Fruit fly (Drosophila melanogaster) whole organism, embryonic: ENCODE measurements around the gene wam.
A peak's percentile ranks its signal among the peaks of the same experiment; 100 is the strongest.

Experiments
- Adf1 ChIP-seq: fragments of 200-800 bp; sonication (Bioruptor generic); IDR thresholded peaks from 2 replicates; pipeline ENCODE4 v1.3.6; 2022; ENCODE audit warnings: missing biosample characterization, missing genetic modification characterization
- Awh ChIP-seq: fragments of 200-800 bp; sonication (Bioruptor generic); IDR thresholded peaks from 2 replicates; pipeline ENCODE4, ENCODE4 v1.3.6; 2022; ENCODE audit warnings: missing biosample characterization, missing genetic modification characterization
- CG11696 ChIP-seq: fragments of 200-800 bp; sonication (Bioruptor generic); IDR thresholded peaks from 2 replicates; pipeline ENCODE4 v1.3.6; 2022; ENCODE audit warnings: missing biosample characterization, missing genetic modification characterization
- CG12236 ChIP-seq: fragments of 200-800 bp; sonication (Bioruptor generic); optimal IDR thresholded peaks from 2 replicates; lab custom pipeline; 2016; ENCODE audit warnings: missing biosample characterization, missing genetic modification characterization
- CG12659 ChIP-seq: fragments of 200-800 bp; sonication (Bioruptor generic); optimal IDR thresholded peaks from 3 replicates; lab custom pipeline; 2017; ENCODE audit warnings: mild to moderate bottlenecking, missing biosample characterization, missing genetic modification reagents, missing genetic modification characterization
- CG14710 ChIP-seq: fragments of 200-800 bp; sonication (Bioruptor generic); optimal IDR thresholded peaks from 3 replicates; lab custom pipeline; 2019; ENCODE audit warnings: missing biosample characterization, mild to moderate bottlenecking, missing genetic modification characterization, moderate library complexity
- CG15479 ChIP-seq: fragments of 200-800 bp; sonication (Bioruptor generic); optimal IDR thresholded peaks from 3 replicates; lab custom pipeline; 2019; ENCODE audit warnings: missing biosample characterization, mild to moderate bottlenecking, missing genetic modification characterization, moderate library complexity
- CG17385 ChIP-seq: fragments of 200-800 bp; sonication (Bioruptor generic); optimal IDR thresholded peaks from 3 replicates; lab custom pipeline; 2018; ENCODE audit warnings: missing biosample characterization, mild to moderate bottlenecking, missing genetic modification characterization
- CG18619 ChIP-seq: fragments of 200-800 bp; sonication (Bioruptor generic); optimal IDR thresholded peaks from 3 replicates; lab custom pipeline; 2017; ENCODE audit warnings: missing biosample characterization, mild to moderate bottlenecking, missing genetic modification characterization
- CG2202 ChIP-seq: fragments of 200-800 bp; sonication (Bioruptor generic); optimal IDR thresholded peaks from 2 replicates; lab custom pipeline; 2018; ENCODE audit warnings: missing biosample characterization, mild to moderate bottlenecking, missing genetic modification characterization
- CG2712 ChIP-seq: fragments of 200-800 bp; optimal IDR thresholded peaks from 3 replicates; lab custom pipeline; 2019; ENCODE audit warnings: missing biosample characterization, mild to moderate bottlenecking, missing genetic modification characterization, moderate library complexity
- CG31388 ChIP-seq: fragments of 200-800 bp; sonication (Bioruptor generic); optimal IDR thresholded peaks from 2 replicates; lab custom pipeline; 2016; ENCODE audit warnings: missing biosample characterization, missing genetic modification characterization
- CG3838 ChIP-seq: fragments of 200-800 bp; sonication (Bioruptor generic); optimal IDR thresholded peaks from 3 replicates; lab custom pipeline; 2016; ENCODE audit warnings: missing biosample characterization, missing genetic modification characterization
- CG4360 ChIP-seq: fragments of 200-800 bp; sonication (Bioruptor generic); IDR thresholded peaks from 2 replicates; pipeline ENCODE4 v1.3.6; 2022; ENCODE audit warnings: missing biosample characterization, missing genetic modification characterization
- CG5180 ChIP-seq: fragments of 200-800 bp; sonication (Bioruptor generic); optimal IDR thresholded peaks from 3 replicates; lab custom pipeline; 2017; ENCODE audit warnings: missing biosample characterization, missing genetic modification characterization, mild to moderate bottlenecking, moderate library complexity, missing genetic modification reagents
- CG7839 ChIP-seq: fragments of 200-800 bp; sonication (Bioruptor generic); optimal IDR thresholded peaks from 3 replicates; lab custom pipeline; 2018; ENCODE audit warnings: missing biosample characterization, mild to moderate bottlenecking, missing genetic modification characterization, moderate library complexity
- CG8281 ChIP-seq: fragments of 200-800 bp; sonication (Bioruptor generic); optimal IDR thresholded peaks from 2 replicates; lab custom pipeline; 2018; ENCODE audit warnings: missing biosample characterization, mild to moderate bottlenecking, missing genetic modification characterization, moderate library complexity
- CG8944 ChIP-seq: fragments of 200-800 bp; sonication (Bioruptor generic); optimal IDR thresholded peaks from 3 replicates; lab custom pipeline; 2016; ENCODE audit warnings: missing biosample characterization, missing genetic modification characterization
- CTCF ChIP-seq: fragments of 200-800 bp; sonication (Bioruptor generic); optimal IDR thresholded peaks from 2 replicates; lab custom pipeline; 2017; ENCODE audit warnings: missing biosample characterization, mild to moderate bottlenecking, missing genetic modification characterization, moderate library complexity
- CoRest ChIP-seq: fragments of 200-800 bp; sonication (Bioruptor generic); optimal IDR thresholded peaks from 3 replicates; lab custom pipeline; 2018; ENCODE audit warnings: missing biosample characterization, mild to moderate bottlenecking, missing genetic modification characterization, moderate library complexity
- D ChIP-seq, 2 experiments: fragments of 200-800 bp in 1 of 2; fragments of >200 bp in 1 of 2; sonication (Bioruptor generic) in 1 of 2; optimal IDR thresholded peaks; 2 replicates in 1 of 2; 3 replicates in 1 of 2; lab custom pipeline; 2017; ENCODE audit warnings: mild to moderate bottlenecking in 1 of 2, missing biosample characterization in 1 of 2, missing genetic modification characterization in 1 of 2, missing genetic modification reagents in 1 of 2
- Ets65A ChIP-seq: fragments of 200-800 bp; sonication (Bioruptor generic); peaks from one replicate; lab custom pipeline; 2016; ENCODE audit warnings: missing biosample characterization, missing genetic modification characterization
- HLH4C ChIP-seq: fragments of 200-800 bp; sonication (Bioruptor generic); IDR thresholded peaks from 3 replicates; pipeline ENCODE4 v1.3.6; 2022; ENCODE audit warnings: missing biosample characterization, missing genetic modification characterization; ENCODE audit not compliant: partially characterized antibody
- MESR4 ChIP-seq: fragments of 200-800 bp; sonication (Bioruptor generic); optimal IDR thresholded peaks from 2 replicates; lab custom pipeline; 2018; ENCODE audit warnings: missing biosample characterization, mild to moderate bottlenecking, missing genetic modification characterization, moderate library complexity
- Pdp1 ChIP-seq, 2 experiments: fragments of 200-800 bp; sonication (Bioruptor generic); optimal IDR thresholded peaks; 3 replicates each; lab custom pipeline; 2016; ENCODE audit warnings: missing biosample characterization in 2 of 2, missing genetic modification characterization in 2 of 2, mild to moderate bottlenecking in 1 of 2, moderate library complexity in 1 of 2
- Tbp ChIP-seq: fragments of >200 bp; optimal IDR thresholded peaks from 2 replicates; lab custom pipeline; 2018; ENCODE audit warnings: missing biosample characterization, missing genetic modification characterization
- abd-A ChIP-seq: fragments of 200-800 bp; sonication (Bioruptor generic); optimal IDR thresholded peaks from 3 replicates; lab custom pipeline; 2019; ENCODE audit warnings: missing biosample characterization, mild to moderate bottlenecking, missing genetic modification characterization, moderate library complexity
- aop ChIP-seq: fragments of 200-800 bp; sonication (Bioruptor generic); IDR thresholded peaks from 2 replicates; pipeline ENCODE4 v1.3.6; 2022; ENCODE audit warnings: missing biosample characterization, missing genetic modification characterization
- cas ChIP-seq: fragments of 200-800 bp; sonication (Bioruptor generic); IDR thresholded peaks from 2 replicates; pipeline ENCODE4 v1.3.6; 2022; ENCODE audit warnings: missing biosample characterization, missing genetic modification characterization
- cg ChIP-seq: fragments of 200-800 bp; sonication (Bioruptor generic); optimal IDR thresholded peaks from 3 replicates; lab custom pipeline; 2019; ENCODE audit warnings: missing biosample characterization, mild to moderate bottlenecking, missing genetic modification characterization, moderate library complexity
- chn ChIP-seq: fragments of 200-800 bp; sonication (Bioruptor generic); optimal IDR thresholded peaks from 2 replicates; lab custom pipeline; 2016; ENCODE audit warnings: missing biosample characterization, missing genetic modification characterization
- crol ChIP-seq: fragments of 200-800 bp; sonication (Bioruptor generic); IDR thresholded peaks from 2 replicates; pipeline ENCODE4 v1.3.6; 2022; ENCODE audit warnings: missing biosample characterization, missing genetic modification characterization
- dysf ChIP-seq: fragments of 200-800 bp; sonication (Bioruptor generic); IDR thresholded peaks from 3 replicates; pipeline ENCODE4 v1.3.6; 2022; ENCODE audit warnings: missing biosample characterization, missing genetic modification characterization
- exex ChIP-seq: fragments of 200-800 bp; sonication (Bioruptor generic); optimal IDR thresholded peaks from 4 replicates; lab custom pipeline; 2018; ENCODE audit warnings: missing biosample characterization, mild to moderate bottlenecking, missing genetic modification characterization, moderate library complexity
- fu2 ChIP-seq: fragments of 200-800 bp; sonication (Bioruptor generic); optimal IDR thresholded peaks from 2 replicates; lab custom pipeline; 2016; ENCODE audit warnings: missing biosample characterization, missing genetic modification characterization
- gt ChIP-seq: fragments of 200-800 bp; sonication (Bioruptor generic); IDR thresholded peaks from 2 replicates; pipeline ENCODE4 v1.3.6; 2022; ENCODE audit warnings: missing biosample characterization, missing genetic modification characterization
- kni ChIP-seq: fragments of 200-800 bp; sonication (Bioruptor generic); optimal IDR thresholded peaks from 3 replicates; lab custom pipeline; 2017; ENCODE audit warnings: mild to moderate bottlenecking, missing biosample characterization, missing genetic modification reagents, missing genetic modification characterization
- oc ChIP-seq: fragments of 200-800 bp; sonication (Bioruptor generic); optimal IDR thresholded peaks from 2 replicates; lab custom pipeline; 2018; ENCODE audit warnings: missing biosample characterization, mild to moderate bottlenecking, missing genetic modification characterization, moderate library complexity
- odd ChIP-seq: fragments of 200-800 bp; sonication (Bioruptor generic); optimal IDR thresholded peaks from 2 replicates; lab custom pipeline; 2017; ENCODE audit warnings: missing biosample characterization, mild to moderate bottlenecking, missing genetic modification characterization
- pan ChIP-seq, 4 experiments: fragments of >200 bp in 3 of 4; fragments of 200-800 bp in 1 of 4; sonication (Bioruptor generic) in 1 of 4; optimal IDR thresholded peaks in 3 of 4; IDR thresholded peaks in 1 of 4; 2 replicates each; pipeline versions ENCODE4 v1.3.6 to Lab custom; 2017 to 2022; ENCODE audit warnings: missing biosample characterization in 2 of 4, missing genetic modification characterization in 2 of 4, mixed read lengths in 1 of 4
- pfk ChIP-seq: fragments of 200-800 bp; sonication (Bioruptor generic); optimal IDR thresholded peaks from 2 replicates; lab custom pipeline; 2018; ENCODE audit warnings: missing biosample characterization, mild to moderate bottlenecking, missing genetic modification characterization, moderate library complexity
- pnt ChIP-seq: fragments of 200-800 bp; sonication (Bioruptor generic); optimal IDR thresholded peaks from 3 replicates; lab custom pipeline; 2016; ENCODE audit warnings: missing biosample characterization, missing genetic modification characterization
- pros ChIP-seq: fragments of 200-800 bp; sonication (Bioruptor generic); optimal IDR thresholded peaks from 3 replicates; lab custom pipeline; 2019; ENCODE audit warnings: missing biosample characterization, mild to moderate bottlenecking, missing genetic modification characterization, moderate library complexity
- repo ChIP-seq: fragments of 200-800 bp; sonication (Bioruptor generic); optimal IDR thresholded peaks from 2 replicates; lab custom pipeline; 2016; ENCODE audit warnings: missing biosample characterization, missing genetic modification characterization
- sens ChIP-seq: fragments of 200-800 bp; sonication (Bioruptor generic); peaks from one replicate; lab custom pipeline; 2016; ENCODE audit warnings: missing biosample characterization, missing genetic modification characterization
- slbo ChIP-seq: fragments of 200-800 bp; sonication (Bioruptor generic); IDR thresholded peaks from 2 replicates; pipeline ENCODE4 v1.3.6; 2022; ENCODE audit warnings: missing biosample characterization, missing genetic modification characterization
- sob ChIP-seq: fragments of 200-800 bp; sonication (Bioruptor generic); IDR thresholded peaks from 2 replicates; pipeline ENCODE4 v1.3.6; 2022; ENCODE audit warnings: missing biosample characterization, missing genetic modification characterization
- sr ChIP-seq: fragments of 200-800 bp; sonication (Bioruptor generic); IDR thresholded peaks from 3 replicates; pipeline ENCODE4 v1.3.6; 2022; ENCODE audit warnings: missing biosample characterization, missing genetic modification characterization
- tll ChIP-seq, 2 experiments: fragments of 200-800 bp in 1 of 2; fragments of >200 bp in 1 of 2; sonication (Bioruptor generic) in 1 of 2; optimal IDR thresholded peaks; 2 replicates each; lab custom pipeline; 2017 to 2019; ENCODE audit warnings: missing biosample characterization in 2 of 2, missing genetic modification characterization in 2 of 2, mild to moderate bottlenecking in 1 of 2, moderate library complexity in 1 of 2
- twi ChIP-seq: fragments of 200-800 bp; optimal IDR thresholded peaks from 2 replicates; lab custom pipeline; 2019; ENCODE audit warnings: missing biosample characterization, mild to moderate bottlenecking, missing genetic modification characterization, moderate library complexity

The wam gene

DNA sequence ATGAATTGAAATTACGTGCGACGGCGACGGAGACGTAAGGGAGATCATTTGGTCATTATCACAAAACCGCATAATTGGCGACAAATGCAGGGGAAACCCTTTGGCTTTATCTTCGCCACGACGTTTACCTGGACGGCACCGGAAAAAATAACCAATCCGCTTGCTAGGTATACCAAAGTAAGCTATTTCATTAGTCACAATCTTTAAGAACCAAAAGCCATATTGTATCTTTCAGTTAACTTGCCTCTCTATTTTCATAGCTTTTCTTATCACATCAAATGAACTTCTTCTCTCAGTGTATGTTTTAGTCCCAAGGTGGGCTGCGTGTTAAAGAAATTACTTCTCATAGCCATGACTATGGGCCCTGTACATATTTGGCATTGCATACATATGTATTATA is 27.8 kb upstream of the wam start (continued):
- TF ChIP-seq gt (GFP tag; lab: Robert Waterston, UW) (0 out of 2 replicates have a peak, but pooled peaks have one; percentile 8), HLH4C (GFP tag; lab: Robert Waterston, UW) (no peak), CG31388 (GFP tag; lab: Kevin White, UChicago) (no peak), fu2 (no peak), aop (GFP tag; lab: Robert Waterston, UW) (no peak), Adf1 (no peak), CG5180 (GFP tag; lab: Kevin White, UChicago) (no peak), CG11696 (GFP tag; lab: Robert Waterston, UW) (no peak), CG3838 (GFP tag; lab: Kevin White, UChicago) (no peak), CG14710 (no peak), CG12659 (GFP tag; lab: Kevin White, UChicago) (peak; percentile 11), CG8281 (tag; lab: Kevin White, UChicago) (no peak), CTCF (no peak), CG2712 (peak; percentile 30)

DNA sequence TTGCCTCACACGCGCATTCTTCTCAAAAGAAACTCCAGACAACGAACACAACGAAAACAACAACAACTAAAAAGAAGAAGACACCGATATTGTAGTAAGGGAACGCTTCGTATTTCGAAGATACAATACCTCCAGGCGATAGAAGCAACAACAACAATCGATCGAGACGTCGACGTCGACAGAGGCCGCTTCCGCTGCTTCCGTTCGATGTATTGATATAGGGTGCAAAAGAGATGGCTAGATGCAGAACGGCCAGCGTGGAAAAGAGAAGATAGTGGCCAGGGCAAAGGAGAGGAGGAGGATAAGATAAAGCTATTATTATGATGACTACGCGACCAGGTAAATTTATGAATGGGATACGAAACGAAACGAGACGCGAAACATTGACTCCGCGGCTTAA is 27.4 kb upstream of the wam start:
- TF ChIP-seq oc = peak; percentile 42
- peak; percentile 33 for TF ChIP-seq kni (GFP tag; lab: Kevin White, UChicago)
- TF ChIP-seq CoRest (tag; lab: Kevin White, UChicago) = no peak
- TF ChIP-seq repo (GFP tag; lab: Kevin White, UChicago) = no peak
- TF ChIP-seq Adf1 = peak; percentile 88
- no peak for TF ChIP-seq Ets65A (GFP tag; lab: Kevin White, UChicago)
- no peak for TF ChIP-seq pan (optimal IDR thresholded peaks at IDR 0.05; lab: Kevin White, UChicago)
- no peak for TF ChIP-seq pan (GFP tag; optimal IDR thresholded peaks at IDR 0.05 in 1 of 2, IDR thresholded peaks at IDR 0.05 in 1 of 2)
- TF ChIP-seq slbo = no peak
- peak; percentile 44 for TF ChIP-seq exex (tag; lab: Kevin White, UChicago)
- TF ChIP-seq Pdp1 (GFP tag; optimal IDR thresholded peaks at IDR 0.05; lab: Kevin White, UChicago) = no peak
- TF ChIP-seq sob (GFP tag; lab: Robert Waterston, UW) = no peak
- peak; percentile 59 for TF ChIP-seq crol
- TF ChIP-seq CG17385 (GFP tag; lab: Kevin White, UChicago) = peak; percentile 62
- no peak for TF ChIP-seq dysf (GFP tag; lab: Robert Waterston, UW)
- TF ChIP-seq Awh = no peak
- peak; percentile 5 for TF ChIP-seq twi (tag; lab: Kevin White, UChicago)
- TF ChIP-seq CG12236 (GFP tag; lab: Kevin White, UChicago) = no peak
- TF ChIP-seq sr (GFP tag; lab: Robert Waterston, UW) = no peak
- TF ChIP-seq D (optimal IDR thresholded peaks at IDR 0.05; lab: Kevin White, UChicago) = peak; percentile 89
- no peak for TF ChIP-seq D (GFP tag; optimal IDR thresholded peaks at IDR 0.05; lab: Kevin White, UChicago)
- TF ChIP-seq CG15479 (GFP tag; lab: Kevin White, UChicago) = peak; percentile 86
- no peak for TF ChIP-seq CG8944 (GFP tag; lab: Kevin White, UChicago)
- TF ChIP-seq cg (GFP tag; lab: Kevin White, UChicago) = peak; percentile 48
- no peak for TF ChIP-seq MESR4 (GFP tag; lab: Kevin White, UChicago)
- TF ChIP-seq CG7839 = no peak
- TF ChIP-seq abd-A (tag; lab: Kevin White, UChicago) = peak; percentile 4
- no peak for TF ChIP-seq CG18619 (GFP tag; lab: Kevin White, UChicago)
- peak; percentile 90 for TF ChIP-seq pfk (GFP tag; lab: Kevin White, UChicago)
- no peak for TF ChIP-seq chn
- TF ChIP-seq odd (GFP tag; lab: Kevin White, UChicago) = peak; percentile 21
- no peak for TF ChIP-seq pnt (GFP tag; lab: Kevin White, UChicago)
- TF ChIP-seq pros (GFP tag; lab: Kevin White, UChicago) = peak; percentile 75
- no peak for TF ChIP-seq CG2202 (tag; lab: Kevin White, UChicago)
- TF ChIP-seq CG4360 (GFP tag; lab: Robert Waterston, UW) = peak; percentile 98
- TF ChIP-seq cas = no peak
- TF ChIP-seq sens (GFP tag; lab: Kevin White, UChicago) = no peak
- peak in 1 of 2 experiments; percentile 90 for TF ChIP-seq tll (GFP tag; optimal IDR thresholded peaks at IDR 0.05; lab: Kevin White, UChicago)
- no peak for TF ChIP-seq Tbp (GFP tag; lab: Kevin White, UChicago)
